Fruit fly (Drosophila melanogaster) whole organism, embryonic: ENCODE data around the gene CG3625.

ENCODE experiments used
- Bgb ChIP-seq: fragments of 200-800 bp; sonication (Bioruptor generic); IDR thresholded peaks from 2 replicates; pipeline ENCODE4 v1.3.6; 2022; ENCODE audit warnings: missing biosample characterization, missing genetic modification characterization; ENCODE audit not compliant: partially characterized antibody
- CG13624 ChIP-seq: fragments of 200-800 bp; sonication (Bioruptor generic); optimal IDR thresholded peaks from 2 replicates; lab custom pipeline; 2016; ENCODE audit warnings: missing biosample characterization, missing genetic modification characterization
- CG15514 ChIP-seq: fragments of 200-800 bp; sonication (Bioruptor generic); optimal IDR thresholded peaks from 3 replicates; lab custom pipeline; 2017; ENCODE audit warnings: missing biosample characterization, missing genetic modification characterization, mild to moderate bottlenecking, moderate library complexity, missing genetic modification reagents
- CG6175 ChIP-seq: fragments of 200-800 bp; sonication (Bioruptor generic); IDR thresholded peaks from 3 replicates; pipeline ENCODE4 v1.3.6; 2022; ENCODE audit warnings: missing biosample characterization, missing genetic modification characterization
- E2f2 ChIP-seq: fragments of 200-800 bp; sonication (Bioruptor generic); IDR thresholded peaks from 2 replicates; pipeline ENCODE4 v1.3.6; 2022; ENCODE audit warnings: missing biosample characterization, missing genetic modification characterization
- HLH54F ChIP-seq: fragments of 200-800 bp; sonication (Bioruptor generic); optimal IDR thresholded peaks from 3 replicates; lab custom pipeline; 2016; ENCODE audit warnings: missing biosample characterization, missing genetic modification characterization
- Rx ChIP-seq: fragments of 200-800 bp; sonication (Bioruptor generic); IDR thresholded peaks from 2 replicates; pipeline ENCODE4 v1.3.6; 2022; ENCODE audit warnings: missing biosample characterization, missing genetic modification characterization
- Sox100B ChIP-seq: fragments of 200-800 bp; sonication (Bioruptor generic); optimal IDR thresholded peaks from 3 replicates; lab custom pipeline; 2018; ENCODE audit warnings: missing biosample characterization, mild to moderate bottlenecking, missing genetic modification characterization
- Xbp1 ChIP-seq: fragments of 200-800 bp; sonication (Bioruptor generic); optimal IDR thresholded peaks from 3 replicates; lab custom pipeline; 2016; ENCODE audit warnings: missing biosample characterization, mild to moderate bottlenecking, missing genetic modification characterization
- bigmax ChIP-seq: fragments of 200-800 bp; sonication (Bioruptor generic); optimal IDR thresholded peaks from 2 replicates; lab custom pipeline; 2018; ENCODE audit warnings: missing biosample characterization, mild to moderate bottlenecking, missing genetic modification characterization
- bowl ChIP-seq: fragments of 200-800 bp; sonication (Bioruptor generic); IDR thresholded peaks from 2 replicates; pipeline ENCODE4 v1.3.6; 2022; ENCODE audit warnings: missing biosample characterization, missing genetic modification characterization

dm6 chr2L:299038-299437 is 7.4 kb upstream of the CG3625 start:
- TF ChIP-seq HLH54F (GFP tag; lab: Kevin White, UChicago) (no peak), CG15514 (no peak), Rx (no peak), E2f2 (GFP tag; lab: Robert Waterston, UW) (no peak), bigmax (no peak), CG13624 (no peak), Sox100B (no peak), Xbp1 (GFP tag; lab: Kevin White, UChicago) (no peak), Bgb (GFP tag; lab: Robert Waterston, UW) (no peak), bowl (GFP tag; lab: Robert Waterston, UW) (no peak), CG6175 (no peak)
